Worm (Caenorhabditis elegans) whole organism, mixed stage, embryonic: Measurements from ENCODE around the gene T04B2.7.

Source experiments
- drap-1 ChIP-seq: fragments of 200-800 bp; sonication (Bioruptor generic); optimal IDR thresholded peaks from 3 replicates; lab custom pipeline; 2018; ENCODE audit warnings: mild to moderate bottlenecking, missing genetic modification characterization, missing compliant biosample characterization
- flh-1 ChIP-seq: fragments of 200-800 bp; sonication (Bioruptor generic); optimal IDR thresholded peaks from 2 replicates; lab custom pipeline; 2018; ENCODE audit warnings: mild to moderate bottlenecking, missing genetic modification characterization, moderate library complexity, missing compliant biosample characterization
- nhr-28 ChIP-seq: fragments of 150-350 bp; optimal IDR thresholded peaks from 2 replicates; lab custom pipeline; 2014; ENCODE audit warnings: missing biosample characterization, missing genetic modification characterization
- pha-4 ChIP-seq: fragments of 150-350 bp; optimal IDR thresholded peaks from 2 replicates; lab custom pipeline; 2018; ENCODE audit warnings: missing biosample characterization, missing genetic modification reagents, missing genetic modification characterization
- unc-39 ChIP-seq: fragments of 150-350 bp; optimal IDR thresholded peaks from 2 replicates; lab custom pipeline; 2014; ENCODE audit warnings: missing biosample characterization, missing genetic modification characterization
- ztf-11 ChIP-seq: fragments of 150-350 bp; optimal IDR thresholded peaks from 2 replicates; lab custom pipeline; 2014; ENCODE audit warnings: missing biosample characterization, missing genetic modification characterization

ce11 chrIV:10063941-10064340, 7.9 kb upstream of the T04B2.7 start:
- TF ChIP-seq nhr-28 (tag; lab: Kevin White, UChicago): no peak
- no peak for TF ChIP-seq pha-4 (tag; lab: Kevin White, UChicago)
- TF ChIP-seq drap-1: no peak
- TF ChIP-seq flh-1 (GFP tag; lab: Kevin White, UChicago): no peak
- TF ChIP-seq unc-39 (tag; lab: Kevin White, UChicago): no peak
- no peak for TF ChIP-seq ztf-11 (tag; lab: Kevin White, UChicago)
